Worm (Caenorhabditis elegans) whole organism, L1 larva: Measurements from ENCODE around the gene rps-4.

ENCODE experiments used
- C34B4.2 ChIP-seq: sonication (generic microtip); optimal IDR thresholded peaks from 2 replicates; lab custom pipeline; 2017; ENCODE audit warnings: mild to moderate bottlenecking, missing genetic modification characterization, missing compliant biosample characterization
- ama-1 ChIP-seq: fragments of 150-350 bp; optimal IDR thresholded peaks from 2 replicates; lab custom pipeline; 2014
- fkh-10 ChIP-seq: sonication (generic microtip); optimal IDR thresholded peaks from 2 replicates; lab custom pipeline; 2017; ENCODE audit warnings: missing biosample characterization, missing genetic modification reagents, missing genetic modification characterization
- nhr-28 ChIP-seq: fragments of 150-350 bp; optimal IDR thresholded peaks from 2 replicates; lab custom pipeline; 2014; ENCODE audit warnings: missing biosample characterization, missing genetic modification characterization
- nhr-47 ChIP-seq: sonication (generic microtip); optimal IDR thresholded peaks from 2 replicates; lab custom pipeline; 2016; ENCODE audit warnings: mild to moderate bottlenecking, missing genetic modification characterization, moderate library complexity, missing compliant biosample characterization
- nhr-85 ChIP-seq: sonication (generic microtip); peaks from one replicate; lab custom pipeline; 2016; ENCODE audit warnings: missing genetic modification characterization, inconsistent platforms, missing compliant biosample characterization
- skn-1 ChIP-seq: fragments of 150-350 bp; optimal IDR thresholded peaks from 2 replicates; lab custom pipeline; 2014; ENCODE audit warnings: missing biosample characterization, missing genetic modification characterization

ce11 chrIV:7096097-7096496 is 11.6 kb upstream of the rps-4 start:
- TF ChIP-seq fkh-10 (no peak), C34B4.2 (no peak), skn-1 (tag; lab: Kevin White, UChicago) (no peak), nhr-28 (tag; lab: Kevin White, UChicago) (no peak), ama-1 (lab: Kevin White, UChicago) (no peak), nhr-47 (no peak), nhr-85 (tag; lab: Kevin White, UChicago) (no peak)
